Fruit fly (Drosophila melanogaster) whole organism, prepupa: Measurements from ENCODE around the gene scyl.

Experiments
- Blimp-1 ChIP-seq: fragments of 200-800 bp; sonication (Bioruptor generic); optimal IDR thresholded peaks from 3 replicates; lab custom pipeline; 2017; ENCODE audit warnings: missing biosample characterization, missing genetic modification characterization, mild to moderate bottlenecking, moderate library complexity, missing genetic modification reagents
- CG10631 ChIP-seq: fragments of 200-800 bp; sonication (Bioruptor generic); optimal IDR thresholded peaks from 2 replicates; lab custom pipeline; 2016; ENCODE audit warnings: missing biosample characterization, missing genetic modification characterization
- CG10669 ChIP-seq: fragments of 200-800 bp; sonication (Bioruptor generic); optimal IDR thresholded peaks from 3 replicates; lab custom pipeline; 2018; ENCODE audit warnings: missing biosample characterization, mild to moderate bottlenecking, missing genetic modification characterization, moderate library complexity
- CG11294 ChIP-seq: fragments of 200-800 bp; sonication (Bioruptor generic); IDR thresholded peaks from 2 replicates; pipeline ENCODE4 v1.3.6; 2022; ENCODE audit warnings: missing biosample characterization, missing genetic modification characterization
- CG11762 ChIP-seq: fragments of 200-800 bp; sonication (Bioruptor generic); optimal IDR thresholded peaks from 3 replicates; lab custom pipeline; 2016; ENCODE audit warnings: missing biosample characterization, missing genetic modification characterization; ENCODE audit not compliant: insufficient read depth
- CG11902 ChIP-seq: fragments of 200-800 bp; sonication (Bioruptor generic); optimal IDR thresholded peaks from 3 replicates; lab custom pipeline; 2016; ENCODE audit warnings: missing biosample characterization, missing genetic modification characterization
- CG1621 ChIP-seq: fragments of 200-800 bp; sonication (Bioruptor generic); optimal IDR thresholded peaks from 3 replicates; lab custom pipeline; 2018; ENCODE audit warnings: missing biosample characterization, mild to moderate bottlenecking, missing genetic modification characterization
- CG16779 ChIP-seq: fragments of 200-800 bp; sonication (Bioruptor generic); optimal IDR thresholded peaks from 3 replicates; lab custom pipeline; 2017; ENCODE audit warnings: missing biosample characterization, mild to moderate bottlenecking, missing genetic modification characterization
- CG3032 ChIP-seq: fragments of 200-800 bp; optimal IDR thresholded peaks from 2 replicates; lab custom pipeline; 2019; ENCODE audit warnings: missing biosample characterization, mild to moderate bottlenecking, missing genetic modification characterization, moderate library complexity
- CG31627 ChIP-seq: fragments of 200-800 bp; sonication (Bioruptor generic); optimal IDR thresholded peaks from 3 replicates; lab custom pipeline; 2016; ENCODE audit warnings: missing biosample characterization, missing genetic modification characterization
- CG34406 ChIP-seq: fragments of 200-800 bp; sonication (Bioruptor generic); optimal IDR thresholded peaks from 3 replicates; lab custom pipeline; 2016; ENCODE audit warnings: missing biosample characterization, missing genetic modification characterization
- CG3919 ChIP-seq: fragments of 200-800 bp; sonication (Bioruptor generic); optimal IDR thresholded peaks from 3 replicates; lab custom pipeline; 2016; ENCODE audit warnings: missing biosample characterization, missing genetic modification characterization
- CG4318 ChIP-seq: fragments of 200-800 bp; sonication (Bioruptor generic); optimal IDR thresholded peaks from 3 replicates; lab custom pipeline; 2017; ENCODE audit warnings: missing biosample characterization, mild to moderate bottlenecking, missing genetic modification characterization
- CG6163 ChIP-seq: fragments of 200-800 bp; sonication (Bioruptor generic); IDR thresholded peaks from 3 replicates; pipeline ENCODE4 v1.3.6; 2022; ENCODE audit warnings: missing biosample characterization, missing genetic modification characterization
- CG6276 ChIP-seq: fragments of 200-800 bp; sonication (Bioruptor generic); optimal IDR thresholded peaks from 2 replicates; lab custom pipeline; 2017; ENCODE audit warnings: missing biosample characterization, mild to moderate bottlenecking, missing genetic modification characterization
- CG6792 ChIP-seq: fragments of 200-800 bp; sonication (Bioruptor generic); optimal IDR thresholded peaks from 3 replicates; lab custom pipeline; 2016; ENCODE audit warnings: missing biosample characterization, missing genetic modification characterization
- CG6808 ChIP-seq: fragments of 200-800 bp; sonication (Bioruptor generic); optimal IDR thresholded peaks from 3 replicates; lab custom pipeline; 2017; ENCODE audit warnings: missing biosample characterization, missing genetic modification characterization, mild to moderate bottlenecking, moderate library complexity, missing genetic modification reagents
- CG7368 ChIP-seq: fragments of 200-800 bp; sonication (Bioruptor generic); optimal IDR thresholded peaks from 3 replicates; lab custom pipeline; 2016; ENCODE audit warnings: missing biosample characterization, missing genetic modification characterization
- CG8119 ChIP-seq: fragments of 200-800 bp; sonication (Bioruptor generic); IDR thresholded peaks from 3 replicates; pipeline ENCODE4 v1.3.6; 2022; ENCODE audit warnings: missing biosample characterization, missing genetic modification characterization
- CG8319 ChIP-seq: fragments of 200-800 bp; sonication (Bioruptor generic); optimal IDR thresholded peaks from 3 replicates; lab custom pipeline; 2016; ENCODE audit warnings: missing biosample characterization, missing genetic modification characterization
- CG8632 ChIP-seq: fragments of 200-800 bp; sonication (Bioruptor generic); optimal IDR thresholded peaks from 3 replicates; lab custom pipeline; 2016; ENCODE audit warnings: missing biosample characterization, missing genetic modification characterization
- CG9139 ChIP-seq: fragments of 200-800 bp; sonication (Bioruptor generic); optimal IDR thresholded peaks from 3 replicates; lab custom pipeline; 2017; ENCODE audit warnings: missing biosample characterization, mild to moderate bottlenecking, missing genetic modification characterization
- Eip75B ChIP-seq: fragments of 200-800 bp; sonication (Bioruptor generic); optimal IDR thresholded peaks from 3 replicates; lab custom pipeline; 2016; ENCODE audit warnings: missing biosample characterization, missing genetic modification characterization
- Eip78C ChIP-seq: fragments of 200-800 bp; sonication (Bioruptor generic); peaks from one replicate; lab custom pipeline; 2016; ENCODE audit warnings: missing biosample characterization, missing genetic modification characterization
- Ets21C ChIP-seq: fragments of 200-800 bp; sonication (Bioruptor generic); optimal IDR thresholded peaks from 3 replicates; lab custom pipeline; 2016; ENCODE audit warnings: missing biosample characterization, missing genetic modification characterization
- Ets96B ChIP-seq: fragments of 200-800 bp; optimal IDR thresholded peaks from 2 replicates; lab custom pipeline; 2019; ENCODE audit warnings: missing biosample characterization, mild to moderate bottlenecking, missing genetic modification characterization, moderate library complexity
- Hr39 ChIP-seq: fragments of 200-800 bp; sonication (Bioruptor generic); optimal IDR thresholded peaks from 2 replicates; lab custom pipeline; 2016; ENCODE audit warnings: missing biosample characterization, missing genetic modification characterization
- Met ChIP-seq: fragments of 200-800 bp; sonication (Bioruptor generic); optimal IDR thresholded peaks from 3 replicates; lab custom pipeline; 2016; ENCODE audit warnings: missing biosample characterization, missing genetic modification characterization
- Sox14 ChIP-seq: fragments of 200-800 bp; sonication (Bioruptor generic); optimal IDR thresholded peaks from 3 replicates; lab custom pipeline; 2016; ENCODE audit warnings: missing biosample characterization, missing genetic modification characterization
- Sox15 ChIP-seq: fragments of 200-800 bp; sonication (Bioruptor generic); optimal IDR thresholded peaks from 3 replicates; lab custom pipeline; 2016; ENCODE audit warnings: missing biosample characterization, missing genetic modification characterization
- achi ChIP-seq: fragments of 200-800 bp; sonication (Bioruptor generic); optimal IDR thresholded peaks from 3 replicates; lab custom pipeline; 2016; ENCODE audit warnings: missing biosample characterization, missing genetic modification characterization
- acj6 ChIP-seq: fragments of 200-800 bp; sonication (Bioruptor generic); optimal IDR thresholded peaks from 3 replicates; lab custom pipeline; 2016; ENCODE audit warnings: missing biosample characterization, missing genetic modification characterization
- cyc ChIP-seq: fragments of 200-800 bp; sonication (Bioruptor generic); optimal IDR thresholded peaks from 3 replicates; lab custom pipeline; 2016; ENCODE audit warnings: missing biosample characterization, missing genetic modification characterization
- dac ChIP-seq: fragments of 200-800 bp; sonication (Bioruptor generic); optimal IDR thresholded peaks from 2 replicates; lab custom pipeline; 2017; ENCODE audit warnings: missing biosample characterization, mild to moderate bottlenecking, missing genetic modification characterization
- dsx ChIP-seq: fragments of 200-800 bp; optimal IDR thresholded peaks from 3 replicates; lab custom pipeline; 2019; ENCODE audit warnings: missing biosample characterization, mild to moderate bottlenecking, missing genetic modification characterization, moderate library complexity; ENCODE audit not compliant: poor library complexity, severe bottlenecking
- esn ChIP-seq: fragments of 200-800 bp; sonication (Bioruptor generic); optimal IDR thresholded peaks from 2 replicates; lab custom pipeline; 2016; ENCODE audit warnings: missing biosample characterization, mild to moderate bottlenecking, missing genetic modification characterization, moderate library complexity
- fd59A ChIP-seq: fragments of 200-800 bp; sonication (Bioruptor generic); optimal IDR thresholded peaks from 2 replicates; lab custom pipeline; 2017; ENCODE audit warnings: missing biosample characterization, mild to moderate bottlenecking, missing genetic modification characterization, missing genetic modification reagents
- fkh ChIP-seq: fragments of 200-800 bp; sonication (Bioruptor generic); optimal IDR thresholded peaks from 3 replicates; lab custom pipeline; 2017; ENCODE audit warnings: missing biosample characterization, mild to moderate bottlenecking, missing genetic modification characterization, moderate library complexity
- lz ChIP-seq: fragments of 200-800 bp; sonication (Bioruptor generic); optimal IDR thresholded peaks from 3 replicates; lab custom pipeline; 2016; ENCODE audit warnings: missing biosample characterization, missing genetic modification characterization
- net ChIP-seq: fragments of 200-800 bp; sonication (Bioruptor generic); optimal IDR thresholded peaks from 3 replicates; lab custom pipeline; 2016; ENCODE audit warnings: missing biosample characterization, missing genetic modification characterization
- salr ChIP-seq, 2 experiments: fragments of 200-800 bp; sonication (Bioruptor generic); optimal IDR thresholded peaks; 3 replicates each; lab custom pipeline; 2016 to 2018; ENCODE audit warnings: missing biosample characterization in 2 of 2, missing genetic modification characterization in 2 of 2, mild to moderate bottlenecking in 1 of 2
- spab ChIP-seq: fragments of 200-800 bp; sonication (Bioruptor generic); optimal IDR thresholded peaks from 2 replicates; lab custom pipeline; 2017; ENCODE audit warnings: missing biosample characterization, mild to moderate bottlenecking, missing genetic modification characterization, missing genetic modification reagents
- ss ChIP-seq, 2 experiments: fragments of 200-800 bp; sonication (Bioruptor generic); optimal IDR thresholded peaks; 2 replicates in 1 of 2; 3 replicates in 1 of 2; lab custom pipeline; 2017 to 2018; ENCODE audit warnings: mild to moderate bottlenecking in 2 of 2, missing biosample characterization in 2 of 2, missing genetic modification characterization in 2 of 2, moderate library complexity in 1 of 2
- svp ChIP-seq: fragments of 200-800 bp; sonication (Bioruptor generic); peaks from one replicate; lab custom pipeline; 2016; ENCODE audit warnings: missing biosample characterization, missing genetic modification characterization
- vri ChIP-seq: fragments of 200-800 bp; sonication (Bioruptor generic); optimal IDR thresholded peaks from 3 replicates; lab custom pipeline; 2016; ENCODE audit warnings: missing biosample characterization, mild to moderate bottlenecking, missing genetic modification characterization

The scyl gene

dm6 chr3L:11262159-11262558 is 10.1 kb downstream of the scyl start (continued):
- TF ChIP-seq acj6 (GFP tag; lab: Kevin White, UChicago): peak; percentile 15
- TF ChIP-seq salr (GFP tag; optimal IDR thresholded peaks at IDR 0.05; lab: Kevin White, UChicago): no peak
- peak; percentile 34 for TF ChIP-seq CG3919 (GFP tag; lab: Kevin White, UChicago)
- no peak for TF ChIP-seq Ets21C (GFP tag; lab: Kevin White, UChicago)
- peak; percentile 6 for TF ChIP-seq cyc (GFP tag; lab: Kevin White, UChicago)
- no peak for TF ChIP-seq net (GFP tag; lab: Kevin White, UChicago)
- peak; percentile 38 for TF ChIP-seq CG11762
- no peak for TF ChIP-seq fd59A
- no peak for TF ChIP-seq achi

dm6 chr3L:11263985-11264384 is 11.9 kb downstream of the scyl start:
- TF ChIP-seq Met (GFP tag; lab: Kevin White, UChicago): no peak
- peak; percentile 89 for TF ChIP-seq vri
- TF ChIP-seq Blimp-1 (GFP tag; lab: Kevin White, UChicago): peak; percentile 9
- no peak for TF ChIP-seq Sox15

dm6 chr3L:11272243-11273012 is 20.3 kb downstream of the scyl start:
- TF ChIP-seq CG8319 (GFP tag; lab: Kevin White, UChicago) (no peak), CG16779 (tag; lab: Kevin White, UChicago) (no peak), Sox15 (no peak), CG6163 (peak; percentile 40; the same call in 2 of the 3 replicates), CG10631 (GFP tag; lab: Kevin White, UChicago) (no peak), CG3032 (tag; lab: Kevin White, UChicago) (no peak), esn (GFP tag; lab: Kevin White, UChicago) (peak; percentile 6), svp (GFP tag; lab: Kevin White, UChicago) (peak; percentile 86), CG8632 (no peak), CG6276 (GFP tag; lab: Kevin White, UChicago) (no peak), net (GFP tag; lab: Kevin White, UChicago) (no peak), CG34406 (no peak), ss (GFP tag; optimal IDR thresholded peaks at IDR 0.05; lab: Kevin White, UChicago) (peak in 1 of 2 experiments; percentile 42), Eip75B (GFP tag; lab: Kevin White, UChicago) (no peak), Blimp-1 (GFP tag; lab: Kevin White, UChicago) (no peak), CG6808 (GFP tag; lab: Kevin White, UChicago) (peak; percentile 0), CG8119 (GFP tag; lab: Robert Waterston, UW) (no peak), CG11902 (no peak), cyc (GFP tag; lab: Kevin White, UChicago) (no peak), CG6792 (no peak), acj6 (GFP tag; lab: Kevin White, UChicago) (no peak), Ets96B (tag; lab: Kevin White, UChicago) (no peak), lz (GFP tag; lab: Kevin White, UChicago) (no peak), CG1621 (tag; lab: Kevin White, UChicago) (no peak), CG10669 (GFP tag; lab: Kevin White, UChicago) (no peak), salr (GFP tag; optimal IDR thresholded peaks at IDR 0.05; lab: Kevin White, UChicago) (no peak), Ets21C (GFP tag; lab: Kevin White, UChicago) (no peak), CG4318 (GFP tag; lab: Kevin White, UChicago) (no peak), spab (GFP tag; lab: Kevin White, UChicago) (no peak), vri (peak; percentile 41), dac (GFP tag; lab: Kevin White, UChicago) (no peak), Eip78C (GFP tag; lab: Kevin White, UChicago) (peak; percentile 74), CG9139 (GFP tag; lab: Kevin White, UChicago) (peak; percentile 32), CG3919 (GFP tag; lab: Kevin White, UChicago) (peak; percentile 3), Sox14 (GFP tag; lab: Kevin White, UChicago) (no peak), CG7368 (no peak), CG11294 (GFP tag; lab: Robert Waterston, UW) (peak; percentile 25; the same call in 1 of the 2 replicates), achi (peak; percentile 1), fkh (GFP tag; lab: Kevin White, UChicago) (peak; percentile 41), Hr39 (GFP tag; lab: Kevin White, UChicago) (no peak), dsx (GFP tag; lab: Kevin White, UChicago) (no peak), CG31627 (peak; percentile 8)
